Fruit fly (Drosophila melanogaster): ENCODE measurements around the gene Pgant35A.

DNA sequence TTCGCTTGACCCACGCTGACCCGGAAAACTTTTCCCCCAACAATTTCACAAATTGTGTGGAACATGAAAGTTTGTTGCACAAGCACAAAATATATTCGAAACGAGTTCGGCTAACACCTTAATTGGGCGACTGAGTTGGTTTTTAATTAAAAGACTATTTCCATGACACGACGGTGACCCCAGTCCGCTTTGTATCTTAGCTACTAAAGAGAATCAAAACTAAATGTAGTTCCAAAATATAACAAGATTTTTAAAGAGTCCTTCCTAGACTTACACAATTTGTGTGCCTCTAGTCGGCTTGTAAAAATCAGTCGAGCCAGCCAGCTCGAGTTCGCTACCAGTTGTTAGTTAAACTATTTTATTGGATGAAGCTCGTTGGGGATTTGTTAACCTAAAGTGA is 21.1 kb upstream of the Pgant35A start, which contains the start of gene CG15286:
- TF ChIP-seq CG8319 (GFP tag; optimal IDR thresholded peaks at IDR 0.05) (no peak), Lpt (GFP tag; optimal IDR thresholded peaks at IDR 0.05) (no peak), Sox14 (GFP tag; optimal IDR thresholded peaks at IDR 0.05) (no peak), Ets96B (tag; optimal IDR thresholded peaks at IDR 0.05) (no peak), CG6276 (GFP tag; optimal IDR thresholded peaks at IDR 0.05) (no peak), Eip75B (GFP tag; optimal IDR thresholded peaks at IDR 0.05) (no peak), Eip93F (GFP tag; optimal IDR thresholded peaks at IDR 0.05) (no peak), Smox (GFP tag; optimal IDR thresholded peaks at IDR 0.05) (no peak), CG7368 (GFP tag; optimal IDR thresholded peaks at IDR 0.05) (no peak), CG31627 (GFP tag; optimal IDR thresholded peaks at IDR 0.05) (no peak), esn (GFP tag; optimal IDR thresholded peaks at IDR 0.05) (no peak)
